Fruit fly (Drosophila melanogaster): ENCODE results near the gene ValRS-m.

DNA sequence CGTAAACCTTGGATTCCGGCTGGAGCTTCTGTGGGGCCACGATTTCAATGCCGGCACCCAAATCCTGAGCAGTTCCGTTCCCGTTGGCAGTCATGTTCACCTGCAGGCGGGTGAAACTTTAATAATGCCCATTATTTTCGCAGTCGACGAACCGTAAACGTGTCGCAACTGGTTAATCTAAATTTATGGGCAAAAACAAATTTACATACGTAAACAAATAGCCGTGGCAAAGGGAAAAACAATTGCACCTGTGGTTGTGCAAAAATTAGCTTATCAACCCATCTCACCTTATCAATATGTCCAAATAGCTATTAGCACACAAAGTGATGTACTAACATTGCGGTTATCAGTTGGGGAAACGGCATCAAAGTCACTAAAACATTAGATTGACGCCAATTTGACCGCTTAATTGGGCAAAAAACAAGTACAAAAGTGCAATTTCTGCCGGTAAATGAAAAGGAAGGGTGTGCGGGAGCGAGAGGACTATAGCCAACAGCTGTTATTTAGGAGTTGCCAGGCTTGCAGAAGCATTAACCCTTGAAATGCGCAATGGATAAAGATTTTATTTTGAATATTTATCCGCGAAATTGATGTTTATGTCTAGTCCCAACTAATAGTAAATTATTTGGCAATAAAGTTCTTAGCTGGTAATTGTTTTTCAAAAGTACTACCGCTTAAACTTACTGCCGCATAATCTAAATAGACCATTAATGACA, 20.7 kb upstream of the ValRS-m start:
- TF ChIP-seq OdsH (GFP tag; optimal IDR thresholded peaks at IDR 0.05) = no peak
- no peak for TF ChIP-seq Gug (GFP tag; IDR thresholded peaks at IDR 0.05)
- no peak for TF ChIP-seq CG6792 (GFP tag; optimal IDR thresholded peaks at IDR 0.05)
- TF ChIP-seq achi (GFP tag; optimal IDR thresholded peaks at IDR 0.05) = no peak
- TF ChIP-seq topi (GFP tag; optimal IDR thresholded peaks at IDR 0.05) = no peak
